Worm (Caenorhabditis elegans) whole organism, L4 larva: ENCODE data around the gene F48G7.9.
A peak's percentile ranks its signal among the peaks of the same experiment; 100 is the strongest.

ENCODE experiments used
- D1046.2 ChIP-seq: fragments of 200-800 bp; sonication (Bioruptor generic); IDR thresholded peaks from 2 replicates; pipeline ENCODE4 v1.3.6; 2022; ENCODE audit warnings: missing genetic modification characterization, missing compliant biosample characterization
- F44E2.7 ChIP-seq: fragments of 200-800 bp; sonication (Bioruptor generic); IDR thresholded peaks from 2 replicates; pipeline ENCODE4 v2.1.2; 2022; ENCODE audit warnings: missing genetic modification characterization, missing compliant biosample characterization
- T20F7.1 ChIP-seq: fragments of 200-800 bp; sonication (Bioruptor generic); optimal IDR thresholded peaks from 2 replicates; lab custom pipeline; 2018; ENCODE audit warnings: mild to moderate bottlenecking, missing genetic modification characterization, missing compliant biosample characterization
- T26A8.4 ChIP-seq: fragments of 200-800 bp; sonication (Bioruptor generic); IDR thresholded peaks from 2 replicates; pipeline ENCODE4 v1.3.6; 2022; ENCODE audit warnings: missing genetic modification characterization, missing compliant biosample characterization
- Y105C5A.15 ChIP-seq: fragments of 200-800 bp; sonication (Bioruptor generic); IDR thresholded peaks from 2 replicates; pipeline ENCODE4 v1.3.6; 2022; ENCODE audit warnings: missing genetic modification characterization, missing compliant biosample characterization
- Y75B8A.6 ChIP-seq: fragments of 200-800 bp; sonication (Bioruptor generic); IDR thresholded peaks from 2 replicates; pipeline ENCODE4 v1.3.6; 2022; ENCODE audit warnings: missing genetic modification reagents, missing genetic modification characterization, missing compliant biosample characterization
- ZK337.2 ChIP-seq: fragments of 200-800 bp; sonication (Bioruptor generic); IDR thresholded peaks from 2 replicates; pipeline ENCODE4 v1.3.6; 2022; ENCODE audit warnings: missing genetic modification reagents, missing genetic modification characterization, missing compliant biosample characterization
- aha-1 ChIP-seq: fragments of 150-350 bp; peaks from one replicate; lab custom pipeline; 2014; ENCODE audit warnings: missing biosample characterization, missing genetic modification characterization
- ceh-20 ChIP-seq: fragments of 200-800 bp; sonication (Bioruptor generic); IDR thresholded peaks from 2 replicates; pipeline ENCODE4 v1.3.6; 2022; ENCODE audit warnings: missing genetic modification reagents, missing genetic modification characterization, missing compliant biosample characterization
- ceh-28 ChIP-seq: fragments of 150-350 bp; optimal IDR thresholded peaks from 2 replicates; lab custom pipeline; 2014; ENCODE audit warnings: missing biosample characterization, missing genetic modification reagents, missing genetic modification characterization
- ces-1 ChIP-seq: fragments of 150-350 bp; sonication (generic microtip); optimal IDR thresholded peaks from 4 replicates; lab custom pipeline; 2014; ENCODE audit warnings: missing biosample characterization, missing genetic modification reagents, missing genetic modification characterization
- ctbp-1 ChIP-seq: fragments of 200-800 bp; sonication (Bioruptor generic); IDR thresholded peaks from 2 replicates; pipeline ENCODE4 v1.3.6; 2022; ENCODE audit warnings: missing genetic modification reagents, missing genetic modification characterization, missing compliant biosample characterization
- daf-12 ChIP-seq: fragments of 150-350 bp; optimal IDR thresholded peaks from 2 replicates; lab custom pipeline; 2014; ENCODE audit warnings: missing biosample characterization, missing genetic modification reagents, missing genetic modification characterization
- daf-16 ChIP-seq, 3 experiments: sonication (generic microtip); optimal IDR thresholded peaks; 2 replicates each; lab custom pipeline; 2016 to 2017; ENCODE audit warnings: missing genetic modification characterization in 3 of 3, missing genetic modification reagents in 3 of 3, mild to moderate bottlenecking in 2 of 3, missing compliant biosample characterization in 2 of 3, missing biosample characterization in 1 of 3, moderate library complexity in 1 of 3
- daf-19 ChIP-seq: fragments of 200-800 bp; sonication (Bioruptor generic); conservative IDR thresholded peaks from 2 replicates; pipeline ENCODE4 v1.3.6; 2022; ENCODE audit warnings: missing genetic modification characterization, missing compliant biosample characterization
- dpl-1 ChIP-seq: fragments of 150-350 bp; optimal IDR thresholded peaks from 2 replicates; lab custom pipeline; 2014; ENCODE audit warnings: missing biosample characterization, missing genetic modification reagents, missing genetic modification characterization
- fkh-10 ChIP-seq: fragments of 150-350 bp; optimal IDR thresholded peaks from 2 replicates; lab custom pipeline; 2014; ENCODE audit warnings: missing biosample characterization, missing genetic modification reagents, missing genetic modification characterization
- gei-8 ChIP-seq: fragments of 200-800 bp; sonication (Bioruptor generic); optimal IDR thresholded peaks from 2 replicates; lab custom pipeline; 2018; ENCODE audit warnings: mild to moderate bottlenecking, missing genetic modification characterization, missing compliant biosample characterization
- hlh-11 ChIP-seq: fragments of 200-800 bp; sonication (Bioruptor generic); optimal IDR thresholded peaks from 2 replicates; lab custom pipeline; 2018; ENCODE audit warnings: mild to moderate bottlenecking, missing genetic modification characterization, missing compliant biosample characterization
- hlh-30 ChIP-seq: sonication (generic microtip); optimal IDR thresholded peaks from 2 replicates; lab custom pipeline; 2017; ENCODE audit warnings: antibody characterized with exemption, mild to moderate bottlenecking, missing genetic modification characterization, missing compliant biosample characterization; ENCODE audit not compliant: insufficient read depth
- lin-1 ChIP-seq: fragments of 200-800 bp; sonication (Bioruptor generic); IDR thresholded peaks from 2 replicates; pipeline ENCODE4 v1.3.6; 2022; ENCODE audit warnings: missing genetic modification reagents, missing genetic modification characterization, missing compliant biosample characterization
- lin-13 ChIP-seq: fragments of 150-350 bp; optimal IDR thresholded peaks from 2 replicates; lab custom pipeline; 2014; ENCODE audit warnings: missing biosample characterization, missing genetic modification reagents, missing genetic modification characterization
- lin-15B ChIP-seq: fragments of 150-350 bp; sonication (generic microtip); optimal IDR thresholded peaks from 3 replicates; lab custom pipeline; 2014; ENCODE audit warnings: missing biosample characterization, missing genetic modification characterization
- lin-29 ChIP-seq: fragments of 200-800 bp; sonication (Bioruptor generic); IDR thresholded peaks from 2 replicates; pipeline ENCODE4 v1.3.6; 2022; ENCODE audit warnings: missing genetic modification reagents, missing genetic modification characterization, missing compliant biosample characterization
- lir-3 ChIP-seq: sonication (generic microtip); optimal IDR thresholded peaks from 2 replicates; lab custom pipeline; 2016; ENCODE audit warnings: mild to moderate bottlenecking, missing genetic modification characterization, missing compliant biosample characterization
- lsy-2 ChIP-seq, 2 experiments: fragments of 150-350 bp in 1 of 2; sonication (generic microtip) in 1 of 2; optimal IDR thresholded peaks; 2 replicates each; lab custom pipeline; 2014 to 2017; ENCODE audit warnings: missing biosample characterization in 2 of 2, missing genetic modification characterization in 2 of 2
- madf-9 ChIP-seq: fragments of 200-800 bp; sonication (Bioruptor generic); conservative IDR thresholded peaks from 2 replicates; pipeline ENCODE4 v1.3.6; 2022; ENCODE audit warnings: missing genetic modification reagents, missing genetic modification characterization, missing compliant biosample characterization
- mdl-1 ChIP-seq, 2 experiments: fragments of 150-350 bp in 1 of 2; sonication (generic microtip) in 1 of 2; optimal IDR thresholded peaks; 2 replicates each; lab custom pipeline; 2014 to 2017; ENCODE audit warnings: missing biosample characterization in 2 of 2, missing genetic modification characterization in 2 of 2
- mdt-29 ChIP-seq: fragments of 200-800 bp; sonication (Bioruptor generic); IDR thresholded peaks from 2 replicates; pipeline ENCODE4 v1.3.6; 2022; ENCODE audit warnings: missing genetic modification reagents, missing genetic modification characterization, missing compliant biosample characterization
- mep-1 ChIP-seq: fragments of 150-350 bp; sonication (generic microtip); optimal IDR thresholded peaks from 3 replicates; lab custom pipeline; 2014; ENCODE audit warnings: missing biosample characterization, missing genetic modification characterization
- mes-2 ChIP-seq: sonication (generic microtip); optimal IDR thresholded peaks from 2 replicates; lab custom pipeline; 2016; ENCODE audit warnings: missing genotype, mild to moderate bottlenecking, missing genetic modification characterization, missing compliant biosample characterization; ENCODE audit not compliant: poor library complexity, severe bottlenecking
- nhr-102 ChIP-seq: sonication (generic microtip); optimal IDR thresholded peaks from 2 replicates; lab custom pipeline; 2016; ENCODE audit warnings: mild to moderate bottlenecking, missing genetic modification characterization, moderate library complexity, missing compliant biosample characterization
- nhr-11 ChIP-seq: fragments of 150-350 bp; optimal IDR thresholded peaks from 2 replicates; lab custom pipeline; 2014; ENCODE audit warnings: missing biosample characterization, missing genetic modification characterization
- nhr-237 ChIP-seq: sonication (generic microtip); optimal IDR thresholded peaks from 2 replicates; lab custom pipeline; 2017; ENCODE audit warnings: missing biosample characterization, missing genetic modification characterization
- nhr-28 ChIP-seq: fragments of 150-350 bp; optimal IDR thresholded peaks from 2 replicates; lab custom pipeline; 2014; ENCODE audit warnings: missing biosample characterization, missing genetic modification characterization
- nhr-42 ChIP-seq: fragments of 200-800 bp; sonication (Bioruptor generic); IDR thresholded peaks from 2 replicates; pipeline ENCODE4 v1.3.6; 2022; ENCODE audit warnings: missing genetic modification characterization, missing compliant biosample characterization
- nhr-76 ChIP-seq: fragments of 150-350 bp; optimal IDR thresholded peaks from 2 replicates; lab custom pipeline; 2014; ENCODE audit warnings: missing biosample characterization, missing genetic modification characterization
- pha-4 ChIP-seq, 2 experiments: fragments of 150-350 bp in 1 of 2; fragments of 200-800 bp in 1 of 2; sonication (Bioruptor generic) in 1 of 2; IDR thresholded peaks in 1 of 2; optimal IDR thresholded peaks in 1 of 2; 2 replicates each; pipeline versions ENCODE4 v1.3.6 to Lab custom; 2014 to 2022; ENCODE audit warnings: missing genetic modification characterization in 2 of 2, missing genetic modification reagents in 2 of 2, missing biosample characterization in 1 of 2, missing compliant biosample characterization in 1 of 2
- rbr-2 ChIP-seq: sonication (generic microtip); optimal IDR thresholded peaks from 2 replicates; lab custom pipeline; 2016; ENCODE audit warnings: missing genotype, missing genetic modification characterization, missing compliant biosample characterization
- saeg-2 ChIP-seq: fragments of 200-800 bp; sonication (Bioruptor generic); IDR thresholded peaks from 2 replicates; pipeline ENCODE4 v1.3.6; 2022; ENCODE audit warnings: missing genetic modification reagents, missing genetic modification characterization, missing compliant biosample characterization
- sdz-12 ChIP-seq: fragments of 200-800 bp; sonication (Bioruptor generic); optimal IDR thresholded peaks from 2 replicates; lab custom pipeline; 2018; ENCODE audit warnings: mild to moderate bottlenecking, missing genetic modification characterization, missing compliant biosample characterization
- snpc-1.2 ChIP-seq: fragments of 200-800 bp; sonication (Bioruptor generic); IDR thresholded peaks from 2 replicates; pipeline ENCODE4 v1.3.6; 2022; ENCODE audit warnings: missing genetic modification reagents, missing genetic modification characterization, missing compliant biosample characterization
- spr-3 ChIP-seq: fragments of 200-800 bp; sonication (Bioruptor generic); optimal IDR thresholded peaks from 2 replicates; lab custom pipeline; 2018; ENCODE audit warnings: mild to moderate bottlenecking, missing genetic modification characterization, missing compliant biosample characterization
- tra-1 ChIP-seq: fragments of 200-800 bp; sonication (Bioruptor generic); IDR thresholded peaks from 2 replicates; pipeline ENCODE4 v1.3.6; 2022; ENCODE audit warnings: missing genetic modification reagents, missing genetic modification characterization, missing compliant biosample characterization
- unc-62 ChIP-seq, 3 experiments: fragments of 150-350 bp in 1 of 3; sonication (generic microtip); optimal IDR thresholded peaks in 2 of 3; peaks in 1 of 3; 1 replicate in 1 of 3; 2 replicates in 2 of 3; lab custom pipeline; 2014 to 2017; ENCODE audit warnings: missing biosample characterization in 3 of 3, missing genetic modification characterization in 3 of 3, missing genetic modification reagents in 3 of 3, missing genotype in 1 of 3
- zfp-2 ChIP-seq: sonication (generic microtip); optimal IDR thresholded peaks from 2 replicates; lab custom pipeline; 2016; ENCODE audit warnings: mild to moderate bottlenecking, missing genetic modification characterization, missing compliant biosample characterization
- zfp-3 ChIP-seq: fragments of 200-800 bp; sonication (Bioruptor generic); conservative IDR thresholded peaks from 2 replicates; pipeline ENCODE4 v1.3.6; 2022; ENCODE audit warnings: missing genetic modification reagents, missing genetic modification characterization, missing compliant biosample characterization
- ztf-11 ChIP-seq: fragments of 150-350 bp; optimal IDR thresholded peaks from 2 replicates; lab custom pipeline; 2014; ENCODE audit warnings: missing biosample characterization, missing genetic modification characterization

Gene F48G7.9

DNA sequence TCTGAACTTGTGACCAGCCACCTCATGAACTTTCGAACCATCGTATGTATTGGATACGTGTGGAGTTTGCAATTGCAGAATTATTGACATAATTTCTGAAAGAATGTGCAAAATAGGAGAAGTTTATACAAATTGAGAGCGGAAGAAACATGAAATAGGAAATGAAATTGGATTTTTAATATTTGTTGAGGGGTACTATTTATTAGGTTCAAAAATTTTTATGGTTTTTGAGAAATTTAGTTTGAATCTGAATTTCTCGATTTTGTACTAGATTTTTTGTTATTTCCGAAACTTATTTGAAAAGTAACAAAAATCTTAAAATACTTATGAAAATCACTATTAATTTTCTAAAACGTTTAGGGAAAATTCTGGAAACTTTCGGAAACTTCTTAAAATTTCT, at the start of gene F48G7.9:
Gene F48G7.9 (minus strand): TSS at position 101 of the 400 bp plus-strand sequence.
- TF ChIP-seq lir-3 (tag; lab: Kevin White, UChicago) (no peak), nhr-11 (no peak), nhr-28 (tag; lab: Kevin White, UChicago) (no peak), ctbp-1 (no peak), zfp-2 (no peak), daf-12 (no peak)

DNA sequence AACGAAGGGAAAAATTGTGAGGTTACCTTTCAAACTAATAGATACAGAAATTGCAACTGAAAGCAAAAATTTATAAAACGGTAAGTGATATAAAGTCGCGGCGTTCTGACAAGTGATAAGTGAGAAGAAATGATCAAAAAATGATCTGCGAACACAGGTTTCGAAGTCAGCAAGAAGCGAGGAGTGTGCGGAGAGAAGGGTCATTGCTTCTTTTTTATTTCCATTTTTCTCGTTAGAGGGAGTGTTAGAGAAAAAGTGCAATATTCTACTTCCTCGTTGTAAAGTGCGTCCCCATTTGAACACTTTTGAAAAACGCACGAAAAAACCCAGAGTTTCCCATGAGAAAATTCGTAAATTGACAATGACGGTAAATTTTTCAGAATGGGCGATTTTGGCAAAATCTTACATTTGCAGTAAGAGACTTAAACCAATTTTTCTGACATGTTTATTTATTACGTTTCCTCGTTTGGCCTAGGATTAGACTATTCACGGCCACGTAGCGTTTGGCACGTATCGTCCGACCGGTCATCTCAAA, 48.2 kb upstream of the F48G7.9 start, which contains the start of the genes fbxa-72 and srx-21:
Gene fbxa-72 (minus strand): TSS at position 204 of the 535 bp plus-strand sequence.
Gene srx-21 (plus strand): TSS at position 485 of the 535 bp plus-strand sequence.
- TF ChIP-seq dpl-1 (GFP tag; lab: Kevin White, UChicago) (no peak), snpc-1.2 (no peak), nhr-42 (GFP tag; lab: Robert Waterston, UW) (no peak), aha-1 (tag; lab: Kevin White, UChicago) (peak; percentile 65), rbr-2 (tag; lab: Kevin White, UChicago) (no peak), mep-1 (no peak), lin-1 (GFP tag; lab: Robert Waterston, UW) (no peak), F44E2.7 (GFP tag; lab: Robert Waterston, UW) (no peak), hlh-30 (tag; lab: Kevin White, UChicago) (no peak), lin-29 (GFP tag; lab: Robert Waterston, UW) (no peak), ceh-20 (no peak), saeg-2 (GFP tag; lab: Robert Waterston, UW) (no peak), ces-1 (no peak), daf-19 (GFP tag; lab: Robert Waterston, UW) (no peak), unc-62 (GFP tag; optimal IDR thresholded peaks at IDR 0.05 in 1 of 2; lab: Kevin White, UChicago) (peak in 1 of 2 experiments; percentile 80), unc-62 (tag; optimal IDR thresholded peaks at IDR 0.05; lab: Kevin White, UChicago) (no peak), nhr-237 (no peak), Y105C5A.15 (GFP tag; lab: Robert Waterston, UW) (no peak), ceh-28 (no peak), mdt-29 (GFP tag; lab: Robert Waterston, UW) (no peak), nhr-102 (no peak), T20F7.1 (GFP tag; lab: Kevin White, UChicago) (no peak), nhr-28 (tag; lab: Kevin White, UChicago) (peak; percentile 90), ctbp-1 (no peak), D1046.2 (no peak), hlh-11 (tag; lab: Kevin White, UChicago) (peak; percentile 52), lsy-2 (tag; optimal IDR thresholded peaks at IDR 0.05; lab: Kevin White, UChicago) (no peak), ztf-11 (tag; lab: Kevin White, UChicago) (no peak), zfp-3 (no peak), fkh-10 (GFP tag; lab: Kevin White, UChicago) (no peak), madf-9 (GFP tag; lab: Robert Waterston, UW) (no peak), T26A8.4 (GFP tag; lab: Robert Waterston, UW) (no peak), lin-13 (no peak), pha-4 (GFP tag; IDR thresholded peaks at IDR 0.05; lab: Robert Waterston, UW) (no peak), pha-4 (tag; optimal IDR thresholded peaks at IDR 0.05; lab: Kevin White, UChicago) (no peak), gei-8 (GFP tag; lab: Kevin White, UChicago) (no peak), mes-2 (peak; percentile 44), daf-16 (GFP tag; optimal IDR thresholded peaks at IDR 0.05; lab: Kevin White, UChicago) (no peak), daf-16 (tag; optimal IDR thresholded peaks at IDR 0.05; lab: Kevin White, UChicago) (no peak), lin-15B (tag; lab: Kevin White, UChicago) (no peak), mdl-1 (tag; optimal IDR thresholded peaks at IDR 0.05; lab: Kevin White, UChicago) (peak in 1 of 2 experiments; percentile 28), tra-1 (GFP tag; lab: Robert Waterston, UW) (no peak), daf-12 (no peak), ZK337.2 (GFP tag; lab: Robert Waterston, UW) (no peak), sdz-12 (GFP tag; lab: Kevin White, UChicago) (no peak), Y75B8A.6 (GFP tag; lab: Robert Waterston, UW) (no peak), spr-3 (GFP tag; lab: Kevin White, UChicago) (no peak), nhr-76 (no peak)
